Worm (Caenorhabditis elegans): ENCODE measurements around the gene R08C7.5.

DNA sequence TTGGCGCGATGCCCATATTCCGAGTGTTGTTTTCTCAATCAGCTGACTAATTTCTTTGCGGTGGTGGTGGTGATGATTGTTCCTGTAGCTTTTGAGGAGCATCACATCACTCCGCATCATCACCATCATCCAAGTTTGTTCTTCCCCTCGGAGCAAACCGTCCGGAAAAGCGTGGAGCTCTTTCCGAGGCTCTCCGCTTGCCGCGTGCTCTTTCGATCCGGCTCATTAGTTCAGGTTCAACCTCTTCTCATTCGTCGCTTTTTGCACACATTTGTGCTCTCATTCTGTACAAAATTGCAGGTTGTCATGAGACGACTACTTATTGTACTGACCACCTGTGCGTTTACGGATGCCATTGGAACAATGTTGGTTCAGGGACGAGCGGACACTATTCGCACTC lies 35.2 kb downstream of the R08C7.5 start, which contains the start of gene M01H9.5:
- no peak for TF ChIP-seq blmp-1 (tag; optimal IDR thresholded peaks at IDR 0.05)
- no peak for TF ChIP-seq mls-2 (tag; optimal IDR thresholded peaks at IDR 0.05)
- TF ChIP-seq snpc-4 (tag; optimal IDR thresholded peaks at IDR 0.05), result no peak
- no peak for TF ChIP-seq nhr-76 (tag; optimal IDR thresholded peaks at IDR 0.05)

Measured in whole organism, mixed stage, embryonic.